Worm (Caenorhabditis elegans) whole organism, L4 larva: Measurements from ENCODE around the gene F20D6.15.

Experiments used
- F49E8.2 ChIP-seq: sonication (generic microtip); optimal IDR thresholded peaks from 2 replicates; lab custom pipeline; 2016; ENCODE audit warnings: missing compliant biosample characterization, mild to moderate bottlenecking, missing genetic modification characterization, borderline replicate concordance
- T26A8.4 ChIP-seq: fragments of 200-800 bp; sonication (Bioruptor generic); IDR thresholded peaks from 2 replicates; pipeline ENCODE4 v1.3.6; 2022; ENCODE audit warnings: missing genetic modification characterization, missing compliant biosample characterization
- ama-1 ChIP-seq: fragments of 150-350 bp; optimal IDR thresholded peaks from 2 replicates; lab custom pipeline; 2014; ENCODE audit warnings: inconsistent platforms, mixed read lengths
- ceh-28 ChIP-seq: fragments of 150-350 bp; optimal IDR thresholded peaks from 2 replicates; lab custom pipeline; 2014; ENCODE audit warnings: missing biosample characterization, missing genetic modification reagents, missing genetic modification characterization
- jun-1 ChIP-seq: fragments of 150-350 bp; optimal IDR thresholded peaks from 2 replicates; lab custom pipeline; 2014; ENCODE audit warnings: missing biosample characterization, missing genetic modification reagents, missing genetic modification characterization
- mep-1 ChIP-seq: fragments of 150-350 bp; sonication (generic microtip); optimal IDR thresholded peaks from 3 replicates; lab custom pipeline; 2014; ENCODE audit warnings: missing biosample characterization, missing genetic modification characterization
- nhr-11 ChIP-seq: fragments of 150-350 bp; optimal IDR thresholded peaks from 2 replicates; lab custom pipeline; 2014; ENCODE audit warnings: missing biosample characterization, missing genetic modification characterization
- nhr-76 ChIP-seq: fragments of 150-350 bp; optimal IDR thresholded peaks from 2 replicates; lab custom pipeline; 2014; ENCODE audit warnings: missing biosample characterization, missing genetic modification characterization
- pha-4 ChIP-seq, 2 experiments: fragments of 150-350 bp in 1 of 2; fragments of 200-800 bp in 1 of 2; sonication (Bioruptor generic) in 1 of 2; IDR thresholded peaks in 1 of 2; optimal IDR thresholded peaks in 1 of 2; 2 replicates each; pipeline versions ENCODE4 v1.3.6 to Lab custom; 2014 to 2022; ENCODE audit warnings: missing genetic modification characterization in 2 of 2, missing genetic modification reagents in 2 of 2, missing biosample characterization in 1 of 2, missing compliant biosample characterization in 1 of 2
- unc-130 ChIP-seq: sonication (generic microtip); optimal IDR thresholded peaks from 2 replicates; lab custom pipeline; 2016; ENCODE audit warnings: missing genetic modification reagents, missing genetic modification characterization, missing compliant biosample characterization
- zip-11 ChIP-seq: fragments of 200-800 bp; sonication (Bioruptor generic); IDR thresholded peaks from 2 replicates; pipeline ENCODE4 v1.3.6; 2022; ENCODE audit warnings: missing genetic modification characterization, missing compliant biosample characterization

ce11 chrV:8213868-8214267, 25.6 kb upstream of the F20D6.15 start, which contains the start of gene K07C11.7:
- no peak for TF ChIP-seq jun-1 (tag; lab: Kevin White, UChicago)
- TF ChIP-seq nhr-76 (tag; lab: Kevin White, UChicago): no peak
- TF ChIP-seq unc-130 (GFP tag; lab: Kevin White, UChicago): no peak
- TF ChIP-seq T26A8.4: no peak
- no peak for TF ChIP-seq pha-4 (GFP tag; IDR thresholded peaks at IDR 0.05; lab: Robert Waterston, UW)
- no peak for TF ChIP-seq pha-4 (tag; optimal IDR thresholded peaks at IDR 0.05; lab: Kevin White, UChicago)
- TF ChIP-seq ama-1: no peak
- no peak for TF ChIP-seq zip-11 (GFP tag; lab: Robert Waterston, UW)
- no peak for TF ChIP-seq F49E8.2 (tag; lab: Kevin White, UChicago)
- no peak for TF ChIP-seq ceh-28 (tag; lab: Kevin White, UChicago)
- TF ChIP-seq mep-1 (tag; lab: Kevin White, UChicago): no peak
- no peak for TF ChIP-seq nhr-11 (tag; lab: Kevin White, UChicago)
